5 fruit fly cellular contexts compared by ENCODE assay signal in genomic region chr3L:13236646-13237045, dm6.
TF ChIP-seq lines count a peak whose summit lies in the region.

No protein-coding gene starts in this region.

- TF ChIP-seq CTCF in whole organism, embryonic (GFP tag; optimal IDR thresholded peaks at IDR 0.05; lab: Kevin White, UChicago), result no peak

TF ChIP-seq in whole organism, adult, 20 proteins besides CTCF, POLR2A, EP300 and RAD21 (continues in another document):
- TF ChIP-seq Crg-1 (GFP tag; optimal IDR thresholded peaks at IDR 0.05; lab: Kevin White, UChicago) (peak; percentile 85), CG7045 (GFP tag; optimal IDR thresholded peaks at IDR 0.05; lab: Kevin White, UChicago) (peak; percentile 83), kay (GFP tag; lab: Kevin White, UChicago; ENCODE audit: borderline replicate concordance) (peak; percentile 92), CG33017 (tag; optimal IDR thresholded peaks at IDR 0.05; lab: Kevin White, UChicago) (peak; percentile 56), CG7101 (tag; optimal IDR thresholded peaks at IDR 0.05; lab: Kevin White, UChicago) (peak; percentile 78), ovo (GFP tag; optimal IDR thresholded peaks at IDR 0.05; lab: Kevin White, UChicago) (peak; percentile 89), Hr96 (GFP tag; optimal IDR thresholded peaks at IDR 0.05; lab: Kevin White, UChicago) (peak; percentile 62), Clk (GFP tag; optimal IDR thresholded peaks at IDR 0.05; lab: Kevin White, UChicago) (peak; percentile 60), CG1620 (GFP tag; optimal IDR thresholded peaks at IDR 0.05; lab: Kevin White, UChicago) (peak; percentile 67), CG5204 (GFP tag; optimal IDR thresholded peaks at IDR 0.05; lab: Kevin White, UChicago) (peak; percentile 62), tj (GFP tag; optimal IDR thresholded peaks at IDR 0.05; lab: Kevin White, UChicago) (peak; percentile 94), cic (GFP tag; optimal IDR thresholded peaks at IDR 0.05; lab: Kevin White, UChicago) (peak; percentile 52), pad (GFP tag; optimal IDR thresholded peaks at IDR 0.05; lab: Kevin White, UChicago) (peak; percentile 54), CG11617 (GFP tag; optimal IDR thresholded peaks at IDR 0.05; lab: Kevin White, UChicago) (peak; percentile 75), cnc (optimal IDR thresholded peaks at IDR 0.05; lab: Kevin White, UChicago) (no peak), CG12768 (GFP tag; optimal IDR thresholded peaks at IDR 0.05; lab: Kevin White, UChicago) (peak; percentile 79), toe (GFP tag; optimal IDR thresholded peaks at IDR 0.05; lab: Kevin White, UChicago) (peak; percentile 57), Mnt (GFP tag; optimal IDR thresholded peaks at IDR 0.05; lab: Kevin White, UChicago) (peak; percentile 50)

TF ChIP-seq in whole organism, embryonic, 481 proteins besides CTCF, POLR2A, EP300 and RAD21 (continues in another document):
- TF ChIP-seq CG6791 (GFP tag; IDR thresholded peaks at IDR 0.05; lab: Robert Waterston, UW; ENCODE audit: partially characterized antibody), result no peak
- TF ChIP-seq Atf6 (GFP tag; IDR thresholded peaks at IDR 0.05; lab: Robert Waterston, UW), result peak; percentile 55
- peak; percentile 15 for TF ChIP-seq sd (tag; optimal IDR thresholded peaks at IDR 0.05; lab: Kevin White, UChicago)
- no peak for TF ChIP-seq Ravus (GFP tag; IDR thresholded peaks at IDR 0.05; lab: Robert Waterston, UW)
- TF ChIP-seq peb (GFP tag; IDR thresholded peaks at IDR 0.05; lab: Robert Waterston, UW), result no peak
- peak; percentile 41 for TF ChIP-seq CG9932 (GFP tag; IDR thresholded peaks at IDR 0.05; lab: Robert Waterston, UW)
- no peak for TF ChIP-seq CG3847 (GFP tag; IDR thresholded peaks at IDR 0.05; lab: Robert Waterston, UW)
- TF ChIP-seq Dfd (GFP tag; optimal IDR thresholded peaks at IDR 0.05; lab: Kevin White, UChicago), result no peak
- no peak for TF ChIP-seq CHES-1-like (GFP tag; optimal IDR thresholded peaks at IDR 0.05; lab: Kevin White, UChicago)
- no peak for TF ChIP-seq CG2202 (tag; optimal IDR thresholded peaks at IDR 0.05; lab: Kevin White, UChicago)
- TF ChIP-seq phol (tag; optimal IDR thresholded peaks at IDR 0.05; lab: Kevin White, UChicago), result no peak
- no peak for TF ChIP-seq CG1602 (GFP tag; optimal IDR thresholded peaks at IDR 0.05; lab: Kevin White, UChicago)
- TF ChIP-seq tna (GFP tag; IDR thresholded peaks at IDR 0.05; lab: Robert Waterston, UW; ENCODE audit: partially characterized antibody), result no peak
- no peak for TF ChIP-seq Chrac-16 (GFP tag; optimal IDR thresholded peaks at IDR 0.05; lab: Kevin White, UChicago)
- no peak for TF ChIP-seq shn (GFP tag; optimal IDR thresholded peaks at IDR 0.05; lab: Kevin White, UChicago)
- 0 out of 3 replicates have a peak, but pooled peaks have one; percentile 56 for TF ChIP-seq C15 (GFP tag; IDR thresholded peaks at IDR 0.05; lab: Robert Waterston, UW)
- no peak for TF ChIP-seq HLH3B (GFP tag; IDR thresholded peaks at IDR 0.05; lab: Robert Waterston, UW)
- TF ChIP-seq CG32767 (GFP tag; IDR thresholded peaks at IDR 0.05; lab: Robert Waterston, UW), result no peak
- TF ChIP-seq Ada2b (GFP tag; IDR thresholded peaks at IDR 0.05; lab: Robert Waterston, UW), result no peak

TF ChIP-seq in whole organism, prepupa, 60 proteins besides CTCF, POLR2A, EP300 and RAD21 (continues in another document):
- TF ChIP-seq CG6163 (GFP tag; IDR thresholded peaks at IDR 0.05; lab: Robert Waterston, UW), result peak; percentile 62
- TF ChIP-seq cyc (GFP tag; optimal IDR thresholded peaks at IDR 0.05; lab: Kevin White, UChicago), result no peak
- peak; percentile 10 for TF ChIP-seq CG3919 (GFP tag; optimal IDR thresholded peaks at IDR 0.05; lab: Kevin White, UChicago)
- TF ChIP-seq CG34406 (GFP tag; optimal IDR thresholded peaks at IDR 0.05; lab: Kevin White, UChicago), result peak; percentile 24
- peak; percentile 6 for TF ChIP-seq CG1621 (tag; optimal IDR thresholded peaks at IDR 0.05; lab: Kevin White, UChicago)
- peak in 1 of 2 experiments; percentile 2 for TF ChIP-seq ss (GFP tag; optimal IDR thresholded peaks at IDR 0.05; lab: Kevin White, UChicago)
- peak; percentile 67 for TF ChIP-seq Eip78C (GFP tag; lab: Kevin White, UChicago)
- peak; percentile 28 for TF ChIP-seq OdsH (GFP tag; optimal IDR thresholded peaks at IDR 0.05; lab: Kevin White, UChicago)
- TF ChIP-seq CG8632 (GFP tag; optimal IDR thresholded peaks at IDR 0.05; lab: Kevin White, UChicago), result peak; percentile 35
- no peak for TF ChIP-seq fd59A (GFP tag; optimal IDR thresholded peaks at IDR 0.05; lab: Kevin White, UChicago)
- TF ChIP-seq net (GFP tag; optimal IDR thresholded peaks at IDR 0.05; lab: Kevin White, UChicago), result peak; percentile 38
- TF ChIP-seq vri (GFP tag; optimal IDR thresholded peaks at IDR 0.05; lab: Kevin White, UChicago), result peak; percentile 33
- peak; percentile 2 for TF ChIP-seq esn (GFP tag; optimal IDR thresholded peaks at IDR 0.05; lab: Kevin White, UChicago)
- peak; percentile 96 for TF ChIP-seq fkh (GFP tag; optimal IDR thresholded peaks at IDR 0.05; lab: Kevin White, UChicago)
- TF ChIP-seq Hr39 (GFP tag; optimal IDR thresholded peaks at IDR 0.05; lab: Kevin White, UChicago), result no peak
- no peak for TF ChIP-seq Sox14 (GFP tag; optimal IDR thresholded peaks at IDR 0.05; lab: Kevin White, UChicago)
- peak; percentile 8 for TF ChIP-seq CG6792 (GFP tag; optimal IDR thresholded peaks at IDR 0.05; lab: Kevin White, UChicago)
- TF ChIP-seq salr (GFP tag; optimal IDR thresholded peaks at IDR 0.05; lab: Kevin White, UChicago), result peak in 1 of 2 experiments; percentile 25
- TF ChIP-seq CG10631 (GFP tag; optimal IDR thresholded peaks at IDR 0.05; lab: Kevin White, UChicago), result peak; percentile 38
- TF ChIP-seq pdm3 (GFP tag; optimal IDR thresholded peaks at IDR 0.05; lab: Kevin White, UChicago), result peak; percentile 8

TF ChIP-seq in whole organism, pupa, 21 proteins besides CTCF, POLR2A, EP300 and RAD21:
- TF ChIP-seq CG9948 (tag; optimal IDR thresholded peaks at IDR 0.05; lab: Kevin White, UChicago) (no peak), CG13204 (GFP tag; optimal IDR thresholded peaks at IDR 0.05; lab: Kevin White, UChicago) (no peak), CG12605 (GFP tag; IDR thresholded peaks at IDR 0.05; lab: Robert Waterston, UW) (no peak), CG4496 (GFP tag; IDR thresholded peaks at IDR 0.05; lab: Robert Waterston, UW) (peak; percentile 40), rn (GFP tag; IDR thresholded peaks at IDR 0.05; lab: Robert Waterston, UW) (no peak), EcR (GFP tag; optimal IDR thresholded peaks at IDR 0.05; lab: Kevin White, UChicago) (no peak), CG8159 (tag; optimal IDR thresholded peaks at IDR 0.05; lab: Kevin White, UChicago) (no peak), CG34367 (tag; optimal IDR thresholded peaks at IDR 0.05; lab: Kevin White, UChicago) (no peak), fd96Ca (GFP tag; IDR thresholded peaks at IDR 0.05; lab: Robert Waterston, UW) (0 out of 3 replicates have a peak, but pooled peaks have one; percentile 15), Pif1A (GFP tag; optimal IDR thresholded peaks at IDR 0.05; lab: Kevin White, UChicago) (no peak), Snoo (tag; optimal IDR thresholded peaks at IDR 0.05; lab: Kevin White, UChicago) (no peak), CG17806 (tag; optimal IDR thresholded peaks at IDR 0.05; lab: Kevin White, UChicago) (no peak), CG15710 (tag; optimal IDR thresholded peaks at IDR 0.05; lab: Kevin White, UChicago) (no peak), Pif1B (GFP tag; optimal IDR thresholded peaks at IDR 0.05; lab: Kevin White, UChicago) (no peak), CG10348 (GFP tag; IDR thresholded peaks at IDR 0.05; lab: Robert Waterston, UW) (no peak), CG32121 (GFP tag; IDR thresholded peaks at IDR 0.05; lab: Robert Waterston, UW) (no peak), gl (tag; optimal IDR thresholded peaks at IDR 0.05; lab: Kevin White, UChicago) (no peak), CG14655 (GFP tag; optimal IDR thresholded peaks at IDR 0.05; lab: Kevin White, UChicago) (peak; percentile 8), CG8301 (tag; optimal IDR thresholded peaks at IDR 0.05; lab: Kevin White, UChicago) (no peak), Ets98B (GFP tag; IDR thresholded peaks at IDR 0.05; lab: Robert Waterston, UW) (0 out of 2 replicates have a peak, but pooled peaks have one; percentile 7)

TF ChIP-seq in whole organism, wandering third instar larva, 38 proteins besides CTCF, POLR2A, EP300 and RAD21:
- no peak for TF ChIP-seq sv (GFP tag; optimal IDR thresholded peaks at IDR 0.05; lab: Kevin White, UChicago)
- no peak for TF ChIP-seq Rel (GFP tag; optimal IDR thresholded peaks at IDR 0.05; lab: Kevin White, UChicago)
- no peak for TF ChIP-seq Rel (tag; optimal IDR thresholded peaks at IDR 0.05; lab: Kevin White, UChicago)
- TF ChIP-seq jim (GFP tag; optimal IDR thresholded peaks at IDR 0.05; lab: Kevin White, UChicago), result peak; percentile 2
- no peak for TF ChIP-seq dl (GFP tag; optimal IDR thresholded peaks at IDR 0.05; lab: Kevin White, UChicago; ENCODE audit: insufficient read depth in 1 of 2, partially characterized antibody in 2 of 2)
- peak; percentile 44 for TF ChIP-seq Jra (GFP tag; optimal IDR thresholded peaks at IDR 0.05; lab: Kevin White, UChicago)
- TF ChIP-seq Hr83 (GFP tag; optimal IDR thresholded peaks at IDR 0.05; lab: Kevin White, UChicago; ENCODE audit: poor library complexity, severe bottlenecking), result peak; percentile 94
- TF ChIP-seq dsf (GFP tag; optimal IDR thresholded peaks at IDR 0.05; lab: Kevin White, UChicago; ENCODE audit: borderline replicate concordance), result peak; percentile 9
- TF ChIP-seq OdsH (GFP tag; optimal IDR thresholded peaks at IDR 0.05; lab: Kevin White, UChicago), result peak; percentile 54
- TF ChIP-seq rgr (GFP tag; optimal IDR thresholded peaks at IDR 0.05; lab: Kevin White, UChicago), result peak; percentile 84
- no peak for TF ChIP-seq N (GFP tag; optimal IDR thresholded peaks at IDR 0.05; lab: Kevin White, UChicago)
- peak; percentile 13 for TF ChIP-seq psq (GFP tag; optimal IDR thresholded peaks at IDR 0.05; lab: Kevin White, UChicago)
- peak; percentile 32 for TF ChIP-seq dmrt93B (GFP tag; optimal IDR thresholded peaks at IDR 0.05; lab: Kevin White, UChicago)
- peak; percentile 29 for TF ChIP-seq Hnf4 (GFP tag; optimal IDR thresholded peaks at IDR 0.05; lab: Kevin White, UChicago)
- no peak for TF ChIP-seq woc (GFP tag; optimal IDR thresholded peaks at IDR 0.05; lab: Kevin White, UChicago)
- peak; percentile 8 for TF ChIP-seq Sp1 (GFP tag; optimal IDR thresholded peaks at IDR 0.05; lab: Kevin White, UChicago)
- no peak for TF ChIP-seq Myc (optimal IDR thresholded peaks at IDR 0.05; lab: Kevin White, UChicago)
- peak; percentile 27 for TF ChIP-seq tai (GFP tag; optimal IDR thresholded peaks at IDR 0.05; lab: Kevin White, UChicago)
- peak; percentile 34 for TF ChIP-seq fru (GFP tag; optimal IDR thresholded peaks at IDR 0.05; lab: Kevin White, UChicago)
- TF ChIP-seq br (GFP tag; optimal IDR thresholded peaks at IDR 0.05; lab: Kevin White, UChicago), result peak; percentile 29
- TF ChIP-seq foxo (GFP tag; optimal IDR thresholded peaks at IDR 0.05; lab: Kevin White, UChicago), result peak in 1 of 2 experiments; percentile 55
- TF ChIP-seq h (GFP tag; optimal IDR thresholded peaks at IDR 0.05; lab: Kevin White, UChicago), result peak; percentile 66
